Worm (Caenorhabditis elegans): ENCODE results near the gene F42H10.6.
A peak's percentile ranks its signal among the peaks of the same experiment; 100 is the strongest.

F42H10.6 gene

DNA sequence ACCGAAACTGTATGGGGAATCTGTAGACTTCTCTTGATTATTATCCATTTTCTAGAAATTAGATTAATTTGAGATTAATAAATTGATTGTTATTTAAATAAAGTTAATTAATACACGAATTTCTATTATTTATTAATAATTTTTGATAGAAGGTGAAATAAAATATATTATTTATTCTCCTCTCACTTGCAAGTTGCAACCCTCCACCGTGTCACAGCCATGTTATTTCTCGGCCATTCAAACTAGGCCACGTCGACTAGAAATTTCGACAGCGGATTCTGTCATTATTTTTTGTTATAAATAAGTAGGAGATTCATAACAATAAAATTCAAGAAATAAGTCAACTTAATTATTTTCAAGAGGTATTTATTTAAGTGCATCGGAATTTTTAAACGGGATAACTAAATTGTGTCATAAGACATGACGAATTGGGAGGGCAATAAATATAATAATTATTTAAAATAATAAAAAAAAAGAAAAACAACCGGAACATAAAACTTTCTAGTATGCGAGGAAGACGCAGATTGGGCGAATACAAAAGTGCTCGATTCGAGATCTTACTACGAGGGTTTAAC, 36.6 kb downstream of the F42H10.6 start, which contains the start of gene ufbp-1 (continued):
- TF ChIP-seq gei-17 (GFP tag; optimal IDR thresholded peaks at IDR 0.05) (peak; percentile 83), dpff-1 (tag; optimal IDR thresholded peaks at IDR 0.05) (peak; percentile 99), attf-6 (GFP tag; IDR thresholded peaks at IDR 0.05) (no peak), die-1 (tag; optimal IDR thresholded peaks at IDR 0.05) (no peak), B0019.2 (GFP tag; conservative IDR thresholded peaks at IDR 0.05) (no peak), nhr-179 (tag; optimal IDR thresholded peaks at IDR 0.05) (no peak), madf-10 (tag; optimal IDR thresholded peaks at IDR 0.05) (peak; percentile 57), ceh-100 (GFP tag; IDR thresholded peaks at IDR 0.05) (peak; percentile 22; the same call in 1 of the 2 replicates), sdz-38 (tag; optimal IDR thresholded peaks at IDR 0.05) (no peak), C06A6.2 (GFP tag; conservative IDR thresholded peaks at IDR 0.05) (0 out of 2 replicates have a peak, but pooled peaks have one; percentile 14), dpl-1 (GFP tag; optimal IDR thresholded peaks at IDR 0.05) (no peak), hmg-20 (GFP tag; IDR thresholded peaks at IDR 0.05) (no peak), ceh-40 (GFP tag; IDR thresholded peaks at IDR 0.05) (0 out of 2 replicates have a peak, but pooled peaks have one; percentile 61), egrh-3 (GFP tag; IDR thresholded peaks at IDR 0.05) (no peak), tbp1 (GFP tag; optimal IDR thresholded peaks at IDR 0.05) (peak; percentile 70), Y56A3A.18 (GFP tag; IDR thresholded peaks at IDR 0.05) (peak; percentile 91), ccch-3 (GFP tag; optimal IDR thresholded peaks at IDR 0.05) (peak; percentile 54), sea-2 (GFP tag; IDR thresholded peaks at IDR 0.05) (no peak), ztf-22 (GFP tag; optimal IDR thresholded peaks at IDR 0.05) (peak; percentile 59), ets-4 (GFP tag; optimal IDR thresholded peaks at IDR 0.05) (peak; percentile 64), F39B2.1 (GFP tag; IDR thresholded peaks at IDR 0.05) (peak; percentile 53; the same call in 1 of the 2 replicates), lin-40 (tag; optimal IDR thresholded peaks at IDR 0.05) (peak; percentile 36), efl-1 (GFP tag; optimal IDR thresholded peaks at IDR 0.05) (no peak), lin-26 (GFP tag; IDR thresholded peaks at IDR 0.05) (peak; percentile 70), rpc-1 (optimal IDR thresholded peaks at IDR 0.05) (no peak), rpc-1 (tag; optimal IDR thresholded peaks at IDR 0.05) (no peak), repo-1 (tag; optimal IDR thresholded peaks at IDR 0.05) (peak; percentile 96), cebp-2 (GFP tag; IDR thresholded peaks at IDR 0.05) (no peak; the same call in 1 of the 2 replicates), F57C9.4 (tag; optimal IDR thresholded peaks at IDR 0.05) (peak; percentile 75), lir-1 (GFP tag; conservative IDR thresholded peaks at IDR 0.05) (no peak), F23B12.7 (tag; optimal IDR thresholded peaks at IDR 0.05; ENCODE audit: insufficient read depth) (peak; percentile 56), nfya-2 (GFP tag; IDR thresholded peaks at IDR 0.05) (0 out of 2 replicates have a peak, but pooled peaks have one; percentile 57), ztf-18 (tag; optimal IDR thresholded peaks at IDR 0.05) (peak; percentile 63), mel-28 (tag; optimal IDR thresholded peaks at IDR 0.05; ENCODE audit: borderline replicate concordance) (no peak), let-526 (GFP tag; IDR thresholded peaks at IDR 0.05) (no peak), madf-6 (GFP tag; IDR thresholded peaks at IDR 0.05) (peak; percentile 64), Y79H2A.3 (GFP tag; conservative IDR thresholded peaks at IDR 0.05) (no peak), ztf-28 (GFP tag; IDR thresholded peaks at IDR 0.05) (no peak), hsf-1 (GFP tag; IDR thresholded peaks at IDR 0.05) (peak; percentile 83), atf-7 (tag; optimal IDR thresholded peaks at IDR 0.05) (peak; percentile 91), lag-1 (GFP tag; IDR thresholded peaks at IDR 0.05) (0 out of 2 replicates have a peak, but pooled peaks have one; percentile 8), zim-3 (tag; optimal IDR thresholded peaks at IDR 0.05) (peak; percentile 93), Y67H2A.10 (GFP tag; conservative IDR thresholded peaks at IDR 0.05) (no peak), nhr-120 (GFP tag; IDR thresholded peaks at IDR 0.05) (no peak), tlf-1 (GFP tag; optimal IDR thresholded peaks at IDR 0.05) (peak; percentile 94), ceh-79 (tag; optimal IDR thresholded peaks at IDR 0.05) (peak; percentile 96), tbx-9 (tag; optimal IDR thresholded peaks at IDR 0.05; ENCODE audit: borderline replicate concordance) (no peak), Y53F4B.3 (GFP tag; IDR thresholded peaks at IDR 0.05) (no peak)
